Worm (Caenorhabditis elegans) whole organism, L2 larva: Measurements from ENCODE around the gene jmjd-5.

Source experiments
- C34F6.9 ChIP-seq: fragments of 150-350 bp; optimal IDR thresholded peaks from 2 replicates; lab custom pipeline; 2014; ENCODE audit warnings: missing biosample characterization, missing genetic modification characterization
- Y55F3AM.14 ChIP-seq: fragments of 200-800 bp; sonication (Bioruptor generic); optimal IDR thresholded peaks from 2 replicates; lab custom pipeline; 2018; ENCODE audit warnings: mild to moderate bottlenecking, missing genetic modification characterization, missing compliant biosample characterization
- ama-1 ChIP-seq: fragments of 150-350 bp; optimal IDR thresholded peaks from 2 replicates; lab custom pipeline; 2018; ENCODE audit warnings: inconsistent platforms
- crh-2 ChIP-seq: sonication (generic microtip); optimal IDR thresholded peaks from 2 replicates; lab custom pipeline; 2017; ENCODE audit warnings: missing biosample characterization, missing genetic modification characterization
- nhr-237 ChIP-seq: fragments of 150-350 bp; optimal IDR thresholded peaks from 2 replicates; lab custom pipeline; 2014; ENCODE audit warnings: missing biosample characterization, missing genetic modification characterization
- peb-1 ChIP-seq: fragments of 150-350 bp; optimal IDR thresholded peaks from 2 replicates; lab custom pipeline; 2014; ENCODE audit warnings: missing biosample characterization, missing genetic modification characterization
- skn-1 ChIP-seq: sonication (generic microtip); optimal IDR thresholded peaks from 2 replicates; lab custom pipeline; 2017; ENCODE audit warnings: missing biosample characterization, missing genetic modification characterization
- sma-9 ChIP-seq, 2 experiments: fragments of 150-350 bp in 1 of 2; sonication (generic microtip) in 1 of 2; optimal IDR thresholded peaks; 2 replicates each; lab custom pipeline; 2014 to 2016; ENCODE audit warnings: missing genetic modification characterization in 2 of 2, mild to moderate bottlenecking in 1 of 2, missing biosample characterization in 1 of 2, missing compliant biosample characterization in 1 of 2, missing genetic modification reagents in 1 of 2, moderate library complexity in 1 of 2
- unc-39 ChIP-seq: fragments of 150-350 bp; optimal IDR thresholded peaks from 2 replicates; lab custom pipeline; 2014; ENCODE audit warnings: missing biosample characterization, missing genetic modification characterization
- zag-1 ChIP-seq: fragments of 150-350 bp; optimal IDR thresholded peaks from 2 replicates; lab custom pipeline; 2014; ENCODE audit warnings: missing biosample characterization, missing genetic modification characterization
- ztf-11 ChIP-seq: sonication (generic microtip); optimal IDR thresholded peaks from 2 replicates; lab custom pipeline; 2017; ENCODE audit warnings: missing biosample characterization, missing genetic modification characterization

DNA sequence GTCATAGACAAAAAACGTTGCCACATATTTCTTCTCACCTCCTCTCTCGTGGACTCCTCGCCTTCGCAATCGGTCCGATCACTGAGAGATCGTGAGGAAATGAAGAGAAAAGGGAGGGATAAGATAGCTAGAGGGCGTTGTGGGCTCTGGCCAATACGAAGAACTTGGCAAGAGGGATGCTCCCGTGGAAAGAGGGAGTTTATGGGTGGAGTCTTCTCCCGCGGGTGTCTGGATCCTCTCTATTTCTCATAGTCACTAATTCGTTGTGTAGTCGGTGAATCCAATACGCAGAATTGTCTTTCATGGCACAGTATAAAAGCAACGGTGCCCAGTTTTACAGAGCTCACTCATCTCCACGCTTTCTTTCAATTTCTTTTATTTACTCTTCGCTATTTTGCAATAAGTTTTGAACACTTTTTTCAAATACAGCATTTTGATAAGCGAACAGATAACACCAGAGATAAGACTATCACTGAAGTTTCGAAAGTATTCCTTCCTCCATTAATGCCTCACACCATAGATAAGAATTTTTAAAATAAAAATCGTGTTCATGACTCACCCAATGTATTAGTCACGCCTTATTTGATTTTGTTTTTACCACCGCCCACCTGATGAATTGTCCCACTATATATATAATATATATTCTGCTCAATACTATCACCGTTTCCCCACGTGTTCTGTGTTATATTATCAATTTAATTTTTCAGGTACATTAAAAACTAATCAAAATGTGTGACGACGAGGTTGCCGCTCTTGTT is 46.8 kb upstream of the jmjd-5 start, which contains the start of gene act-1:
- TF ChIP-seq zag-1 (tag; lab: Kevin White, UChicago) (no peak), Y55F3AM.14 (GFP tag; lab: Kevin White, UChicago) (no peak), C34F6.9 (tag; lab: Kevin White, UChicago) (no peak), peb-1 (tag; lab: Kevin White, UChicago) (no peak), crh-2 (tag; lab: Kevin White, UChicago) (no peak), ama-1 (no peak), ztf-11 (tag; lab: Kevin White, UChicago) (no peak), sma-9 (GFP tag; optimal IDR thresholded peaks at IDR 0.05; lab: Kevin White, UChicago) (peak; percentile 60), sma-9 (tag; optimal IDR thresholded peaks at IDR 0.05; lab: Kevin White, UChicago) (no peak), skn-1 (tag; lab: Kevin White, UChicago) (no peak), unc-39 (tag; lab: Kevin White, UChicago) (no peak), nhr-237 (tag; lab: Kevin White, UChicago) (no peak)
